Fruit fly (Drosophila melanogaster) S2 (cell line): Measurements from ENCODE around the gene Arr2.

Experiments used
- CG8478 ChIP-seq: fragments of >200 bp; optimal IDR thresholded peaks from 2 replicates; lab custom pipeline; 2018
- CTCF ChIP-seq, 2 experiments: fragments of >200 bp; optimal IDR thresholded peaks; 2 replicates each; lab custom pipeline; 2018

Arr2 gene

DNA sequence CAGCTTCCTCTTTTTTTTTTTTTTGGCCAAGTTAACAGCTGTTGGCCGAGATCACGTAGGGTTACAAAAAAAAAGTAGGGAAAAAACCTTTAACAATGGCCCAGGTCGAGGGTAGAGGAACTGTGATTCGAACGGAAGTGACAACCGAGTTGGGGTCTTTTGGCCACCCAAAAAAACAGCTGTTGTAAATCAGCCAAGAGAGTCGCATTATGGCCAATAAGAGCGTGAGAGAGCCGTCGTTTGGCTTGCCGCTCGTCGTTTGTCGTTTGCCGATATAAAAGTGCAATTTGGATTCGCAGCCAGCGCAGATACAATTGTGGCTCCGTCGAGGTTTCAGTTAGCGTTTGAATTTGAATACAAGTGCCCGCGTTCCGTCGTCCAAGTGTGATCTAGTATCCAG is 8.6 kb downstream of the Arr2 start, which contains the start of gene Cpr66D:
Gene Cpr66D, plus strand, starts transcription at position 301 of the 400 bp plus-strand sequence.
- TF ChIP-seq CTCF (optimal IDR thresholded peaks at IDR 0.05; lab: Kevin White, UChicago) (no peak), CG8478 (lab: Kevin White, UChicago) (no peak)

DNA sequence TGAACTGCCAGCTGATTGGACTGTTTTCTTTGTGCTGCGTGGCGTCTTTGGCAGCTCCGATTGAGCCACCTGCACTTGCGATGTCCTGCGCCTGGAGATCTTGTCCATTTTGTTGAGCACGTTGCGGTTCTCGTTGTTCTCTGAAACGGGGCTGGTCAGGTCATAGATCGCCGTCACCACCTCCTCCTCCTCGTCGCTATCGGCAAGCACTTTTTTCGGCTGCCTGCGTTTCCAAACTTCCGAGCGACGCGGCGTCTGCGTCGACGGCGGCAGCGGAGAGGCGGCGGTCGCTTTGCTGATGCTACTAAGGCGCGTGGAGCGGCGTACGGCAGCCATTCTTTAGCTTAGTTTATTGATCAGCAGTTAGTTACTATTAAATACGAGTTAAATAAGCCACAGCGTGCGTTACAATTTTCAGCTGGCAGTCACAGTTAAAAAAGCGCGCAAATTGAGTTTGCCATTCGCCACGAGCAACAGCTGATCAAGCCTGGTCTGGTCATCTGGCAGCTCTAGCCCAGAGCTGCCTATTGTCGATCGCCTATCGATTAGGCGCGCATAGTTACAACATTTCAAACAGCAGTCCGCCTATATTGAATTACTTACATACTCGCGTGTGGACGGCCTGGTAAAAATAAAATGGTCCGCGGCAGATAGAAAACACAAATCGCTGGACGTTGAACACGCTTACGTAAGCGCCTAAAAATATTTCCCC is 15.0 kb downstream of the Arr2 start, which contains the start of gene Cdc6:
Gene Cdc6, minus strand, starts transcription at position 456 of the 712 bp plus-strand sequence.
- peak in 1 of 2 experiments; percentile 0 for TF ChIP-seq CTCF (optimal IDR thresholded peaks at IDR 0.05; lab: Kevin White, UChicago)
- TF ChIP-seq CG8478 (lab: Kevin White, UChicago) = no peak

DNA sequence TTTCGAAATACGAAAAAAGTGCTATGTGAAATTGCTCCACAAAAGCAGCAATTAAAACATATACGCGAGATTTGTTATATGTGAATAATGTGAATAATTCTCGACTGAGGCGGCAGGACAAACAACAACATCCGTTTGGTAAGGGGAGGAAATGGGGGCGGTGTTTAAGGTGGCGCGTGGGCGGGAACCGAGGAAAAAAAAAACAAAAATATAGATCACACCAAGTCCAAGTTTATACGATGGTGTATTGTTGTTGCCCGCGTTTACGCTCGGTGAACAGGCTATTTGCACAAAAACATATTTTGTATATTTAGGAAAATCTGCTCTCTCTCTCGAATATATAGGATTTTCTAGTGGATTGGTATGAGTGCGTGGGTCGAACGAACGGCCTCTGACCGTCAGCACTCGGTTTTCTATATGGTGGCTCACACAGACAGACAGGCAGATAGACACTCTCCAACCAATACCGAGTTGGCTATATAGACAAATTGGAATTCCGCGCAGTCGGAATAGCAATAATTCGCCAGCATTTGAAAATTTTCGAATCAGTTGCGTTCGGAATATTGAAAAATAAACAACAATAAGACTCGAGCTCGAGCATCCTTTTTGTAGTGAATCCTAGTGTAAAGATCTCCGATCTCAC is 18.9 kb downstream of the Arr2 start:
- TF ChIP-seq CG8478 (lab: Kevin White, UChicago) = no peak
- no peak for TF ChIP-seq CTCF (optimal IDR thresholded peaks at IDR 0.05; lab: Kevin White, UChicago)

DNA sequence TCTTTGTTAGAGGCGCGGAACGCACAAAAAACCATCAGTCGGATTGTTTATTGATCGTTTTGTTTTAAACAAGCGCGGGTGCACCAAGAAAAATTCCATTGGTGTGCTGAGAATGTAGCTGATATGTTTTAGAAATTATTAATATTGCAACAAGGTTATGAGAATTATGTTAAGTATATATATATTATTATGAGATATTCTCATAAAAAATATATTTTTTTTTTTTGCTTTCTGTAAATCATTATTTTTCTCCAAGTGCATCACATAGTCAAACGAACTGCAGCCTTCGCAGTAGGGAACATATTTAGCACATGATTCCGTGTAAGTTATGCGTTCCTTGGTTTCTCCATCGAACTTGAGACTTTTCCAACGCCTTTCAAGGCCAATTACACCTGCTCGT is 19.8 kb downstream of the Arr2 start:
- TF ChIP-seq CG8478 (lab: Kevin White, UChicago) (no peak), CTCF (optimal IDR thresholded peaks at IDR 0.05; lab: Kevin White, UChicago) (no peak)

DNA sequence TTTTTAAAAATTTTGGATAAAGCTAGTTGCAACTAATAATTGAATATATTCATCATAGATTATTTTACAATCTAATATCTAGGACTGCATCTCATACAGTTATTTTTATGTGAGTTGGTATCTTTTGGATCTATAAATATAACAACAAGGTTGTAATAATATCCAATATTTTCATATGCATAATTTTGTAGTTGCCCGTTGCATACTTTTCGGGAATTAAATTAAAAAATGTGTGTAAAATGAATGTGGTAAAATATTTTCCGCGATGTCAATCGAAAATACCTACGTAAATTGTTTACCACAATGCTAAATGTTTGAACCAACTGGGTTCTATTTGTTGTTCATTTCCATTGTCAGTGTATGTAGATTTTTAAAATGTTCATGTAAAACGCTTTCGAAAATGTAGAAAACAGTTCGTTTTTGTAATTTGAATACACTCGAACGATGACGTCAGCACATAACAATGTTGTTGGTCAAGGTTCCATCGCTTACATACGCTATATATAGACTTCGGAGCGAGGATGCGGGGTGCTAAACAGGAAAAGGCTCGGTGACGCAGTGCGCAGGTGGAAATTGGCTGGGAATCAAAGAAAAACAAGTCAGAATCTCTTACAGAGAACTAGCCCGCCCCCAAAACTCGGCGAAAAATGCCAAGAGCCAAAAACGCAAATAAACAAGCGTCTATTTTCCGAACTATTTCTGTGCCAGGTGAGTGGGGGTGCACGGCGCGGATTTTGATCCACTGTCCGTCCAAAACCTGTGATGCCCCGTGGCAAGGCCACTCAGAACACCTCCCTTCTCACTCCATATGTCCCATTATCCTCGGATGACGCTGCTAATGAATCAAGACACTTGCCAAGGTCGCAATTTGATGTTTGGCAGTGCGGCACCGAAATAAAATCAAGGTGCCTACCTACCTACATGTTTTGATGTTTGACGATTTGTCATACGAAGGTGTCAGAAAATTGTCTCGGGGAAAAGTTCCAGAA is 20.6 kb downstream of the Arr2 start:
- TF ChIP-seq CTCF (optimal IDR thresholded peaks at IDR 0.05; lab: Kevin White, UChicago) = peak; percentile 73 to 78
- TF ChIP-seq CG8478 (lab: Kevin White, UChicago) = no peak

DNA sequence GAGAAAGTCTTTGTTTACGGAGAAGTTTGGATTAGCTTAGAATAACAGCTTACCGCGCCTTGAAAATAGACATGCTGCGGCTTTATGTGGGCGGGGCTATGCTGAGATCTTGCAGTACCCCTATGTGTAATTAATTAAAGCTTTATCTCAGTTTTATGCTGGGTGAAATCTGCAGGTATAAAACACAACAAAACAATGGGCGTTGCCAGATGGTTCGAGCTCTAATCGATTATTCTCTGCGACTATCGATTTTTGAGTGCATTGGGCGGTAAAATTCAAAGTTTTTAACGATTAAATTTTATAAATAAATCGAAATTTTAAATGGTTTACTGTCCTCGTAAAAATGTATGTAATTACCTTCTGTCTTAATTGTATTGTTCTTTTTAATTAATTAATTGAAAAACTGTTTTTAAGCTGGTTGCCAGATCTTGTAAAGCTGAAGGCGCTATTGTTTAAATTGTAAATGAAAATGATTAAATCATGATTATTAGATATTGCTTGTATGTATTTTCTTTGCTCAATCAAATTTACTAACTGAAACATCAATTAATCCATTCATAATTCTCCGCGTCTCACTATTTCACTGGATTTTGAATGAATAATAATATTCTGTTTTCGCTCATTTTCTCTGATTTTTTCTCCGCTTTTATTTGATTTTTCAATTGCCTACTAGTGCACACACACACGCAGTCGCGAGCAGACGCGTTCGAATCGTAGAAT is 24.9 kb downstream of the Arr2 start, which contains the start of the genes GAPsec and Zasp66:
Gene GAPsec, minus strand, starts transcription at position 200 of the 720 bp plus-strand sequence.
Gene Zasp66, plus strand, starts transcription at position 670 of the 720 bp plus-strand sequence.
- TF ChIP-seq CG8478 (lab: Kevin White, UChicago) (no peak), CTCF (optimal IDR thresholded peaks at IDR 0.05; lab: Kevin White, UChicago) (no peak)

DNA sequence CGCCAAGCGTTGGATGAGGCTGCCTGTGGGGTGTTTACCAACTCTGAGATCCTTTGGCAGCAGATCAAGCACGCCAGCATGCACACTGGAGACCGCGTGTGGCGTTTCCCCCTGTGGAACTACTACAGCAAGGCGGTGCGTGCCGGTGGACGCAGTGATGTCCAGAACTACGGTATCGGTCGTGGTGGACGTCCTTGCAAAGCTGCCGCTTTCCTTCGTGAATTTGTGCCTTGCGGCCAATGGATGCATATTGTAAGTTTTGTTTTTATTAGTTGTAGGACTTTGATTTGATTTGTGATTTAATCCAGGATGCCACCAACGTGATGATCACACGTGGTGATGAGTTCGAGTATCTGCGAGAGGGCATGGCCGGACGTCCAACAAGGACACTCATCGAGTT is 27.3 kb downstream of the Arr2 start:
- TF ChIP-seq CTCF (optimal IDR thresholded peaks at IDR 0.05; lab: Kevin White, UChicago) (no peak), CG8478 (lab: Kevin White, UChicago) (no peak)

DNA sequence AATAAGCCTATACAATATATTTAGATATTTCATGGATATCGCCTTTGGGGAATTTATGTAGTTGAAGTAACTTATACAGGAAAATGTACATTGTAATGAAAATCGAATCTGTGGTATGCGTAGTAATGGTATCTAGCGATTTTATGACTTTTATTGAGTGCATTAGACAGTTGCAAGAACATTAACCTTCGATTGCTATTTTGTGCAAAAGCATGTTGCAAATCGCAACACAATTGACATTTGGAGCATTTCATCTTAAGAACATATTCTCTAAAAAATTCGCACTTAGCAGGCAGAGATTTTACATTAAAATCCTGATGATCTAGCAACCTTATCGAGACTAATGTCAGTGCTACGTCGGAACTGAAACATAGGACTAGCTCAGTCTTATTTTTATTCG is 29.1 kb downstream of the Arr2 start, which contains the start of gene S-Lap2:
Gene S-Lap2, plus strand, starts transcription at position 301 of the 400 bp plus-strand sequence.
- no peak for TF ChIP-seq CG8478 (lab: Kevin White, UChicago)
- TF ChIP-seq CTCF (optimal IDR thresholded peaks at IDR 0.05; lab: Kevin White, UChicago) = no peak

DNA sequence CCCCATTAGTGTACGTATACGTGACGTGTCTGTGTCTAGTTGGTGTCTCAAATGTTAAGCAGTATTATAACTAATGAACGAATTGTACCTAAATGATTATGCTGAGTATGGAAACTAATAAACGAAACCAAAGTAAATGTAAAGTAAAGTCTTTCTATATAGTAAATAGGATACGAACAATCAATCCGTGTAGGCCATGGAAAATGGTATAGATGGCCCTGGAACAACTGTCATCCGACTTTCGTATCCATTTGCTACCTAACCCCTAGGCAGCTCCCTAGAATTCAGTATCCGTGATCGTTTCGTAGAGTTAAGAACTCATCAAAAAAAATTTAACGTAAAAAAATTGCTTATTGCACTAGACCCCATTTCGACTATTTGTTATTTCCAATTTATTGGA is 31.8 kb downstream of the Arr2 start, which contains the start of gene S-Lap1:
Gene S-Lap1, plus strand, starts transcription at position 301 of the 400 bp plus-strand sequence.
- TF ChIP-seq CTCF (optimal IDR thresholded peaks at IDR 0.05; lab: Kevin White, UChicago) (no peak), CG8478 (lab: Kevin White, UChicago) (no peak)

DNA sequence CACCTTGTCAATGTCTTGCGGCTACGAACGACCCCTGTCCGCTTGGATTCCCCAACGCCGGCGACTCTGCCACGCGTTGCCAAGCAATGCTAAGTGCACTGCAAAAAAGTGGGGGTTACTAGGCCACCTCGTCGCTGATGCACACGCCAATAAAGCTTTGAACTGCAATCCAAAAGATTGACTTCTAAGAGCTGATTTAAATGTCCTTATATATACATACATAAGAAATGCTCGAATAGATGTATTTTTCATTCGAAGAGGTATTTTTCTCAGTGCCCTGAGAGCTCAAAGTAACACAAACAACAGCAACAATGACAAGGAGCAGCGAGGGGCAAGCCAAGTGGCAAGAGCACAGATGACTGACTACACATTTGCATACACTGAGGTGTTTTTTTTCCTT is 41.3 kb downstream of the Arr2 start:
- TF ChIP-seq CTCF (optimal IDR thresholded peaks at IDR 0.05; lab: Kevin White, UChicago) = no peak
- no peak for TF ChIP-seq CG8478 (lab: Kevin White, UChicago)

DNA sequence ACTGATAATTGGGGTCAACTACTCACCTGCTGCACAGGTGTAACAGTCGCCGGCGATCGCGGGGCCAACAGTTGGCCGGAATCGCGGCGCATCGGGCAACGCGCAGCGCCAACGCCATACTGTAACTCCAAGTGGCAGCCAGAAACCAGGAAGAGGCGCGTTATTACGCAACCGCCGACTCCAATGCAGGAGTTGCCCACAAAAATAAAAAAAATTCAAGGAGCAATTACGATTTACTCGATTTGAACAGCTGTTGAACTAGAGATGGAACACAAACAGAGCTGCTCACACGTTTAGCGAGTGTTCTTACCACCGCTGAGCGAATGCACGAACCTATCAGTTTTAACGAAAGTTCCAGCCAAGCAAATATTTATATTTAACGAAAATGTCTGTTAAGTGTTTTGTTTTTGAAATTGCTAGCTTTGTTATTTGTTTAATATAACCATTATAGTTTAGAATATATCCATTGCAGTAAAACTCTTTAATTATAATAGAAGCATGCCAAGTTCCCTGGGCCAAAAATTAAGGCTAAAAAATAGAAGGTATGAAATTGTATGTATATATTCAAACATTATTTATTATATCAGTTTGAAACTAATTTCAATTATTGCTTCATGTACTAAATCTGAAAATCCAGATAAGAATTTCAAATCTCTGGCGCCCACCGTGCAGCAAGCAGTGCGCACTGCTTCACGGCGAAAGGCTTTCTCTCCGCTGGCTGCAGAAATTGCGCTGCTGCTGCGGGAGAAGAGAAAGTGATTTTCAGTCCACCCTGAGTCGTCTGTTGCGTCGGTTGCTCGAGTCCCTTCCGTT is 44.6 kb downstream of the Arr2 start, which contains the start of the genes CG5989 and CG6282:
Gene CG5989, minus strand, starts transcription at position 270 of the 813 bp plus-strand sequence.
Gene CG6282, plus strand, starts transcription at position 778 of the 813 bp plus-strand sequence.
- TF ChIP-seq CG8478 (lab: Kevin White, UChicago) (no peak), CTCF (optimal IDR thresholded peaks at IDR 0.05; lab: Kevin White, UChicago) (peak; percentile 31 to 56)

DNA sequence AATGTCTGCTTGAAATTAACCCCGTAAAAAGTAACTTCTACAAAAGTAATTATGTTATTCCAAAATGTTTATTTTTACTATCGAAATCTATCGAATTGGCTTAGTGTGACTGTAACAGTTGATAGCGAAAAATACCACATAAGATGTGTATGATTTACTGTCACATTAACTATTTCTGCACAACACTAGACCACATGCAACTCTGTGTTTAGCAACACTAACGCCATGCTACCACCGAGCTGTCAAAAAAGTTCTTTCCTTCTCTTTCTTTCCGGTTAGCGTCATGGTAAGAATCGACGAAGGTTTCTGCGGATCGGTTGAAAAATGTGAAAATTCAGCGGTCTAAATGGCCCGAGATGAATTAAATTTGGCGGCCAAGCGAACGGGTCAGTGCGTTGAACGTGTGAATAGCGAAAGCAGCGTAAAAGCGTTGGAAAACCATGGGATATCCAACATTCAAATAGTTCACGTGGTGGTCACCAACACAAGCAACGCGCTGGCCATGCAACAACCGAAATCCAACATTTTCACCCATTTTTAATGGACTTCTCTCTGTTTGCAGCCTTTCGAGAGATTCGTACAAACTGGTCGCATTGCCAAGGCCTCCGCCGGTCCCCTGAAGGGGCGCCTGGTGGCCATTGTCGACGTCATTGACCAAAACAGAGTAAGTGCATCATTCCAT is 47.8 kb downstream of the Arr2 start, which contains the start of the genes Nelf-E and RpL14:
Gene Nelf-E, minus strand, starts transcription at position 128 of the 682 bp plus-strand sequence.
Gene RpL14, plus strand, starts transcription at position 255 of the 682 bp plus-strand sequence.
- TF ChIP-seq CG8478 (lab: Kevin White, UChicago) (no peak), CTCF (optimal IDR thresholded peaks at IDR 0.05; lab: Kevin White, UChicago) (peak; percentile 26 to 28)
